Worm (Caenorhabditis elegans): ENCODE results near the gene smk-1.

The smk-1 gene

DNA sequence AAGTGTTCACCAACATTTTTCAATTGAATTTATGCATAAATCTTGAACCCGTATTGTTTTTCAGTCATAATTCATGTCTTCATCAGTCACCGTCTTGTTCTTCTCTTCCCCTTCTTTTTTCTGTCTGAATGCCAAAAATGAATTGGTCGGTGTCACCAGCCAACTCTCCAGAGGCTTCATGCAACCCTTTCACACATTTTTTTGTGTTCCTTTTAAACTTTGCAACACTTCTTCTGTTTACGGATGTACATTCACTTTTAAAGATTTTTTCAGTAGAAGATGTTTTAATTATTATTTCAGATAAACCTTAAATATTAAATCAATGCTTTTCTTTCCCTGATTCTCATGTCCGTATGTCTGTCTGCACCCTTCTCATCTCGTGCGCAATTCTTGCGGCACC, 46.7 kb upstream of the smk-1 start, which contains the start of gene acr-16:
Gene acr-16, plus strand, starts transcription at position 301 of the 400 bp plus-strand sequence.
- TF ChIP-seq snpc-4 (tag; optimal IDR thresholded peaks at IDR 0.05) (no peak), ceh-16 (tag; optimal IDR thresholded peaks at IDR 0.05) (no peak), unc-55 (GFP tag; optimal IDR thresholded peaks at IDR 0.05) (no peak), nhr-25 (tag; optimal IDR thresholded peaks at IDR 0.05) (no peak), nhr-11 (tag; optimal IDR thresholded peaks at IDR 0.05) (no peak), ama-1 (optimal IDR thresholded peaks at IDR 0.05) (no peak), unc-62 (GFP tag; optimal IDR thresholded peaks at IDR 0.05) (no peak), sem-4 (tag; optimal IDR thresholded peaks at IDR 0.05) (no peak), mbf-1 (tag; optimal IDR thresholded peaks at IDR 0.05) (no peak), egl-27 (tag; optimal IDR thresholded peaks at IDR 0.05) (no peak), crh-2 (tag; optimal IDR thresholded peaks at IDR 0.05) (no peak), nhr-77 (tag; optimal IDR thresholded peaks at IDR 0.05) (no peak), lin-39 (tag; optimal IDR thresholded peaks at IDR 0.05) (no peak), ZK546.5 (tag; optimal IDR thresholded peaks at IDR 0.05) (no peak), ztf-4 (tag; optimal IDR thresholded peaks at IDR 0.05) (no peak), ceh-82 (tag; optimal IDR thresholded peaks at IDR 0.05) (no peak), zag-1 (tag; optimal IDR thresholded peaks at IDR 0.05) (no peak), sma-3 (GFP tag; optimal IDR thresholded peaks at IDR 0.05) (no peak)

DNA sequence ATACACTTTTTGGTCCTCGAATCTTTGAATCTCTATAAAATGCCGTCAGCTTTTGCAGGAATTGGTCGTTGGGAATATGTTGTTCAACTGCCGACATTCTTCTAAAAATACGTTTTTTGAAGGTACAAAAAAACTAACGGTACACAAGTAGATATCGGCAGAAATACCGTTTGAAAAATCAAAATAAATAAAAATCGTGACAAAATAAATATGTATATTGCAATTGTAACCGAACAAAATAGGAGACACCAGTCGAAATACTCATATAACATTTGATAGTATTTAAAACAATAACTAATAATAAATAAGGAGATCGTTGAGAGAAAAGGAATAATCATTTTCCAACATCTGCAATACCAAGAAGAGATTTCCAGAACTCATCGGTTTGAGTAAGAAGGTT, 42.5 kb upstream of the smk-1 start, which contains the start of gene F25G6.8:
Gene F25G6.8, minus strand, starts transcription at position 101 of the 400 bp plus-strand sequence.
- TF ChIP-seq ceh-82 (tag; optimal IDR thresholded peaks at IDR 0.05) (no peak), nhr-12 (tag; optimal IDR thresholded peaks at IDR 0.05) (no peak), ZK546.5 (tag; optimal IDR thresholded peaks at IDR 0.05) (no peak), nhr-129 (tag; optimal IDR thresholded peaks at IDR 0.05) (no peak), unc-62 (GFP tag; optimal IDR thresholded peaks at IDR 0.05) (no peak), nhr-23 (tag; optimal IDR thresholded peaks at IDR 0.05) (no peak)

DNA sequence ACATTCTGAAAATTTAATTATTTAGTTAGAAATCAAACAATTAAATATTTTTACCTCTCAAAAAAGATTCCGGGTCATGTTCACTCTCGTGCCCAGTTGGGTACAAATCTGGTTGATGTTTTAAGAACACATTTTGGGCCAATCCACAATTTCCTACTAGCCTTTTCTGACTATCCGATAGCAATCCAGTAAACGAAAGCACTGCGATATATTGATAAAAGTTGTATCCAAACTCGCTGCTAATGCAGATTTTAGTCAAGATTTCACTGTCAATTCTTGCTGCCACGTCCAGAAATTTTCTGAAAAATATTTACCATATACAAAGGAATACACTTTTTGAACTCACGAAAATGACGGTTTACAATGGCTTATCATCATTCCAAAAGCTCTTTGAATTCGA, 38.4 kb upstream of the smk-1 start:
- TF ChIP-seq sma-9 (GFP tag; optimal IDR thresholded peaks at IDR 0.05) (no peak), sma-9 (tag; optimal IDR thresholded peaks at IDR 0.05) (no peak), gmeb-1 (tag; optimal IDR thresholded peaks at IDR 0.05) (no peak), Y55F3AM.14 (GFP tag; optimal IDR thresholded peaks at IDR 0.05) (no peak), nhr-21 (tag; optimal IDR thresholded peaks at IDR 0.05) (no peak), skn-1 (tag; optimal IDR thresholded peaks at IDR 0.05) (no peak), mab-5 (tag; optimal IDR thresholded peaks at IDR 0.05) (no peak), sma-3 (GFP tag; optimal IDR thresholded peaks at IDR 0.05) (no peak), nhr-12 (tag; optimal IDR thresholded peaks at IDR 0.05) (no peak), peb-1 (tag; optimal IDR thresholded peaks at IDR 0.05) (no peak), ztf-1 (GFP tag; conservative IDR thresholded peaks at IDR 0.05) (no peak), C34F6.9 (tag; optimal IDR thresholded peaks at IDR 0.05) (no peak), nhr-11 (tag; optimal IDR thresholded peaks at IDR 0.05) (no peak), lin-11 (tag; optimal IDR thresholded peaks at IDR 0.05) (no peak), nhr-129 (tag; optimal IDR thresholded peaks at IDR 0.05) (no peak), nhr-23 (tag; optimal IDR thresholded peaks at IDR 0.05) (no peak), aly-2 (tag; optimal IDR thresholded peaks at IDR 0.05) (no peak), ZK546.5 (tag; optimal IDR thresholded peaks at IDR 0.05) (no peak), sem-4 (tag; optimal IDR thresholded peaks at IDR 0.05) (no peak), mdl-1 (tag; optimal IDR thresholded peaks at IDR 0.05) (no peak), elt-3 (tag; optimal IDR thresholded peaks at IDR 0.05) (no peak)

DNA sequence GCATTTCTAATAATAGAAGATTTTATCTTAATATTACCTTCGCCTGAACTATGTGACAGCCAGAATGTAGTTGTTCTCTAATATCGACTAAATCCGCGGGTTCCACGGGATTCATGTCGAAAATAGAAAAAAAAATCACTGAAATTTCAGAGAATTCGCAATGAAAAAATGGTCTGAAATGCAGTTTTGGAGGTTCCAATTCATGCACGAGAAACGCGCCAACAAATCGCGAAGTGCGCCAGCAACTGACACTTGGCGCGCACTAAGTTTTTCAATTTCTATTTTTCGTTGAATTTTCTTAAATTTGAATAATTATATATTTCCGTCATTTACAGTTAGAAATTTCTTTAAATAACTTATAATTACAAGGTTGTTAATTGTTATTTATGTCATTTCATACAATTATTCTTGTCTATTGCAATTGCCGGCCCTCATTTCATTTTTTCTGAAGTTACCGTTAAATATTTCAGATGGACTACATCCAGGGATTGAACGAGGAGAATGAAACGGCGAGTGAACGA, 37.7 kb upstream of the smk-1 start, which contains the start of the genes F25G6.9 and symk-1:
Gene F25G6.9, minus strand, starts transcription at position 160 of the 521 bp plus-strand sequence.
Gene symk-1, plus strand, starts transcription at position 471 of the 521 bp plus-strand sequence.
- peak; percentile 82 for TF ChIP-seq gmeb-1 (tag; optimal IDR thresholded peaks at IDR 0.05)
- TF ChIP-seq R02D3.7 (tag; optimal IDR thresholded peaks at IDR 0.05) = peak; percentile 33
- no peak for TF ChIP-seq lin-39 (tag; optimal IDR thresholded peaks at IDR 0.05)
- TF ChIP-seq Y55F3AM.14 (GFP tag; optimal IDR thresholded peaks at IDR 0.05) = no peak
- no peak for TF ChIP-seq mbf-1 (tag; optimal IDR thresholded peaks at IDR 0.05)
- peak; percentile 77 for TF ChIP-seq unc-55 (GFP tag; optimal IDR thresholded peaks at IDR 0.05)
- TF ChIP-seq crh-2 (tag; optimal IDR thresholded peaks at IDR 0.05) = peak; percentile 63
- TF ChIP-seq nhr-6 (tag; optimal IDR thresholded peaks at IDR 0.05) = no peak
- TF ChIP-seq nhr-237 (tag; optimal IDR thresholded peaks at IDR 0.05) = no peak
- TF ChIP-seq unc-62 (GFP tag; optimal IDR thresholded peaks at IDR 0.05) = no peak
- TF ChIP-seq elt-3 (tag; optimal IDR thresholded peaks at IDR 0.05) = no peak
- TF ChIP-seq nhr-12 (tag; optimal IDR thresholded peaks at IDR 0.05) = no peak
- no peak for TF ChIP-seq ztf-4 (tag; optimal IDR thresholded peaks at IDR 0.05)
- no peak for TF ChIP-seq aly-2 (tag; optimal IDR thresholded peaks at IDR 0.05)
- no peak for TF ChIP-seq elt-1 (tag; optimal IDR thresholded peaks at IDR 0.05)
- no peak for TF ChIP-seq nhr-25 (tag; optimal IDR thresholded peaks at IDR 0.05)
- TF ChIP-seq ama-1 (optimal IDR thresholded peaks at IDR 0.05) = no peak
- peak; percentile 36 for TF ChIP-seq lin-13 (GFP tag; optimal IDR thresholded peaks at IDR 0.05)
- no peak for TF ChIP-seq ZK546.5 (tag; optimal IDR thresholded peaks at IDR 0.05)
- no peak for TF ChIP-seq zag-1 (tag; optimal IDR thresholded peaks at IDR 0.05)
- no peak for TF ChIP-seq nhr-10 (tag; optimal IDR thresholded peaks at IDR 0.05)
- no peak for TF ChIP-seq nhr-11 (tag; optimal IDR thresholded peaks at IDR 0.05)
- TF ChIP-seq unc-39 (tag; optimal IDR thresholded peaks at IDR 0.05) = no peak
- no peak for TF ChIP-seq nhr-23 (tag; optimal IDR thresholded peaks at IDR 0.05)
- TF ChIP-seq ztf-1 (GFP tag; conservative IDR thresholded peaks at IDR 0.05) = no peak
- TF ChIP-seq dmd-4 (tag; optimal IDR thresholded peaks at IDR 0.05) = no peak
- peak; percentile 46 for TF ChIP-seq nhr-21 (tag; optimal IDR thresholded peaks at IDR 0.05)
- no peak for TF ChIP-seq peb-1 (tag; optimal IDR thresholded peaks at IDR 0.05)
- no peak for TF ChIP-seq alr-1 (tag; optimal IDR thresholded peaks at IDR 0.05)
- peak; percentile 51 for TF ChIP-seq F13H6.1 (tag; optimal IDR thresholded peaks at IDR 0.05)
- TF ChIP-seq nhr-129 (tag; optimal IDR thresholded peaks at IDR 0.05) = peak; percentile 20
- TF ChIP-seq mab-5 (tag; optimal IDR thresholded peaks at IDR 0.05) = peak; percentile 45
